Fruit fly (Drosophila melanogaster): ENCODE results near the gene CG10469.
A peak's percentile ranks its signal among the peaks of the same experiment; 100 is the strongest.

Gene CG10469

DNA sequence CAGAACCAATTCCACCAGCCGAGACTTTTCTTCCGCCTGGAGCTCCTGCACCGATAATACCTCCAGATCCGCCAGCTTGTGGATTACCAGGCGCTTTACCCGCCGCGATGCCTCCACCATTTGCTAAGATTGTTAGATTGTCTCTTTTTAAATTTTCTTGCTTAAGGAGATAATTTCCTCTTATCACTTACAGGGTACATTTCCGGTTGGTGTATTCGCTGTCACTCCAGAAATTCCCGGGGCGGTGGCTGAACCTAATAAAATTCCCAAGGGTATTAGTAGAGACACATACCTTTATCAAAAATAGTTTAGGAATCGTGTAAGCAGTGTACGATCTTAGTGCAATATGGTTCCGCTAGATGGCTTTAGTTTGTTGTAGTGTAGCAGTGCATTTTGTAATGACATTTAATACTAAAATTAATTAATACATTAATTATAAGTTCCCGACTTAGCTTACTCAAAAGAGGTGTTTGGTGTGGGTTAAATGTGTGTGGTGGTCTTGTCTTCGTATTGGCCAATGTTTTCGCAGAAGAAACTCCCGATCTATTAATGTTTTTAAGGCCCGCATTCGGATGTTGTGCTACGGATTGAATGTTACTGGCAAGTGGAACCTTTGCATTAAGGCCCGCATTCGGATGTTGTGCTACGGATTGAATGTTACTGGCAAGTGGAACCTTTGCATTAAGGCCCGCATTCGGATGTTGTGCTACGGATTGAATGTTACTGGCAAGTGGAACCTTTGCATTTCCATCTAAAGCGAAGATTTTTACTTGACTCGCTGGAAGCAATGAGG, 31.7 kb upstream of the CG10469 start (continued):
- TF ChIP-seq chinmo (GFP tag; IDR thresholded peaks at IDR 0.05; ENCODE audit: partially characterized antibody), result no peak
- peak; percentile 7 for TF ChIP-seq CG10462 (GFP tag; optimal IDR thresholded peaks at IDR 0.05)
- no peak for TF ChIP-seq HLH54F (GFP tag; optimal IDR thresholded peaks at IDR 0.05)
- peak; percentile 60 for TF ChIP-seq pfk (GFP tag; optimal IDR thresholded peaks at IDR 0.05)
- no peak for TF ChIP-seq hth (optimal IDR thresholded peaks at IDR 0.05)
- TF ChIP-seq MESR4 (GFP tag; optimal IDR thresholded peaks at IDR 0.05), result peak; percentile 18
- TF ChIP-seq trh (GFP tag; optimal IDR thresholded peaks at IDR 0.05), result peak; percentile 30
- TF ChIP-seq Elba2 (GFP tag; optimal IDR thresholded peaks at IDR 0.05), result peak; percentile 52
- peak; percentile 20 for TF ChIP-seq Fer2 (tag; optimal IDR thresholded peaks at IDR 0.05)
- peak; percentile 79 for TF ChIP-seq mam (GFP tag; optimal IDR thresholded peaks at IDR 0.05)
- TF ChIP-seq hb (GFP tag; IDR thresholded peaks at IDR 0.05; ENCODE audit: partially characterized antibody), result no peak
- TF ChIP-seq CG9876 (GFP tag; optimal IDR thresholded peaks at IDR 0.05), result peak; percentile 16
- peak; percentile 79 for TF ChIP-seq CG17568 (GFP tag; optimal IDR thresholded peaks at IDR 0.05)
- TF ChIP-seq CG32532 (GFP tag; IDR thresholded peaks at IDR 0.05), result peak; percentile 86
- TF ChIP-seq CG10543 (GFP tag; optimal IDR thresholded peaks at IDR 0.05), result peak; percentile 59
- peak; percentile 50 for TF ChIP-seq NC2β (GFP tag; optimal IDR thresholded peaks at IDR 0.05)
- peak; percentile 34 for TF ChIP-seq CG13424 (tag; optimal IDR thresholded peaks at IDR 0.05)
- no peak for TF ChIP-seq CG8478 (optimal IDR thresholded peaks at IDR 0.05)
- TF ChIP-seq CG2712 (tag; optimal IDR thresholded peaks at IDR 0.05), result peak; percentile 72
- peak; percentile 56 for TF ChIP-seq CG12391 (tag; optimal IDR thresholded peaks at IDR 0.05)
- no peak for TF ChIP-seq CG12942 (GFP tag; optimal IDR thresholded peaks at IDR 0.05)
- peak; percentile 62 for TF ChIP-seq CG13775 (GFP tag; optimal IDR thresholded peaks at IDR 0.05)
- TF ChIP-seq cas (GFP tag; IDR thresholded peaks at IDR 0.05), result no peak
- TF ChIP-seq Dfd (GFP tag; optimal IDR thresholded peaks at IDR 0.05), result peak in 1 of 2 experiments; percentile 83
- TF ChIP-seq az2 (GFP tag; optimal IDR thresholded peaks at IDR 0.05), result peak; percentile 32
- peak; percentile 60 for TF ChIP-seq Xbp1 (GFP tag; optimal IDR thresholded peaks at IDR 0.05)
- peak; percentile 97 for TF ChIP-seq CG30020 (tag; optimal IDR thresholded peaks at IDR 0.05)
- TF ChIP-seq ssp (GFP tag; IDR thresholded peaks at IDR 0.05), result peak; percentile 96
- no peak for TF ChIP-seq fd3F (GFP tag; optimal IDR thresholded peaks at IDR 0.05)
- no peak for TF ChIP-seq zen2 (GFP tag; IDR thresholded peaks at IDR 0.05; ENCODE audit: partially characterized antibody)
- no peak for TF ChIP-seq CG16813 (GFP tag; IDR thresholded peaks at IDR 0.05; ENCODE audit: partially characterized antibody)
- TF ChIP-seq gcm (GFP tag; optimal IDR thresholded peaks at IDR 0.05), result peak; percentile 54
- TF ChIP-seq Ravus (GFP tag; IDR thresholded peaks at IDR 0.05), result no peak; the same call in 1 of the 2 replicates
- peak; percentile 89 for TF ChIP-seq CG17328 (GFP tag; IDR thresholded peaks at IDR 0.05)
- peak; percentile 71 for TF ChIP-seq CG15011 (GFP tag; optimal IDR thresholded peaks at IDR 0.05)
- TF ChIP-seq Fer1 (GFP tag; optimal IDR thresholded peaks at IDR 0.05), result peak; percentile 89
- TF ChIP-seq H2.0 (GFP tag; IDR thresholded peaks at IDR 0.05), result peak; percentile 58; the same call in 1 of the 2 replicates
- TF ChIP-seq CG8281 (tag; optimal IDR thresholded peaks at IDR 0.05), result peak; percentile 40
- TF ChIP-seq CG15696 (tag; optimal IDR thresholded peaks at IDR 0.05), result peak; percentile 35
- no peak for TF ChIP-seq Poxn (GFP tag; IDR thresholded peaks at IDR 0.05)
- TF ChIP-seq D19B (GFP tag; optimal IDR thresholded peaks at IDR 0.05), result peak; percentile 57
- TF ChIP-seq Mes4 (GFP tag; optimal IDR thresholded peaks at IDR 0.05), result peak; percentile 75
- peak; percentile 81 for TF ChIP-seq CG11695 (GFP tag; IDR thresholded peaks at IDR 0.05)
- TF ChIP-seq seq (GFP tag; IDR thresholded peaks at IDR 0.05), result peak; percentile 79
- TF ChIP-seq lov (optimal IDR thresholded peaks at IDR 0.05), result no peak
- peak; percentile 97 for TF ChIP-seq lov (GFP tag; IDR thresholded peaks at IDR 0.05)
- peak; percentile 74 for TF ChIP-seq pita (GFP tag; optimal IDR thresholded peaks at IDR 0.05)
- TF ChIP-seq CG9609 (GFP tag; optimal IDR thresholded peaks at IDR 0.05), result peak; percentile 21
- TF ChIP-seq sna (GFP tag; IDR thresholded peaks at IDR 0.05; ENCODE audit: partially characterized antibody), result no peak; the same call in 1 of the 2 replicates
